Fruit fly (Drosophila melanogaster) whole organism, embryonic: ENCODE data around the gene Eip63E.

Experiments
- CG1603 ChIP-seq: fragments of 200-800 bp; sonication (Bioruptor generic); optimal IDR thresholded peaks from 2 replicates; lab custom pipeline; 2019; ENCODE audit warnings: missing biosample characterization, mild to moderate bottlenecking, missing genetic modification characterization, moderate library complexity
- CG17359 ChIP-seq: fragments of 200-800 bp; sonication (Bioruptor generic); optimal IDR thresholded peaks from 3 replicates; lab custom pipeline; 2018; ENCODE audit warnings: missing biosample characterization, mild to moderate bottlenecking, missing genetic modification characterization, moderate library complexity
- CG33213 ChIP-seq: fragments of 200-800 bp; sonication (Bioruptor generic); optimal IDR thresholded peaks from 3 replicates; lab custom pipeline; 2016; ENCODE audit warnings: missing biosample characterization, missing genetic modification characterization
- CG34422 ChIP-seq: fragments of 200-800 bp; sonication (Bioruptor generic); IDR thresholded peaks from 3 replicates; pipeline ENCODE4 v1.3.6; 2022; ENCODE audit warnings: missing biosample characterization, missing genetic modification characterization
- CG42726 ChIP-seq: fragments of 200-800 bp; sonication (Bioruptor generic); IDR thresholded peaks from 2 replicates; pipeline ENCODE4 v1.3.6; 2022; ENCODE audit warnings: missing biosample characterization, missing genetic modification characterization; ENCODE audit not compliant: partially characterized antibody
- CG4707 ChIP-seq: fragments of 200-800 bp; sonication (Bioruptor generic); optimal IDR thresholded peaks from 2 replicates; lab custom pipeline; 2018; ENCODE audit warnings: missing biosample characterization, mild to moderate bottlenecking, missing genetic modification characterization, moderate library complexity
- CG6254 ChIP-seq: fragments of 200-800 bp; sonication (Bioruptor generic); optimal IDR thresholded peaks from 3 replicates; lab custom pipeline; 2017; ENCODE audit warnings: mild to moderate bottlenecking, missing biosample characterization, missing genetic modification reagents, missing genetic modification characterization
- CG6813 ChIP-seq: fragments of 200-800 bp; sonication (Bioruptor generic); optimal IDR thresholded peaks from 2 replicates; lab custom pipeline; 2017; ENCODE audit warnings: missing biosample characterization, missing genetic modification characterization, mild to moderate bottlenecking, moderate library complexity, missing genetic modification reagents
- CG6854 ChIP-seq: fragments of 200-800 bp; sonication (Bioruptor generic); optimal IDR thresholded peaks from 3 replicates; lab custom pipeline; 2017; ENCODE audit warnings: missing biosample characterization, mild to moderate bottlenecking, missing genetic modification characterization
- CG8290 ChIP-seq, 3 experiments: fragments of 200-800 bp; sonication (Bioruptor generic); optimal IDR thresholded peaks; 2 replicates each; lab custom pipeline; 2016 to 2019; ENCODE audit warnings: missing biosample characterization in 3 of 3, missing genetic modification characterization in 3 of 3, mild to moderate bottlenecking in 2 of 3, moderate library complexity in 1 of 3
- CG9932 ChIP-seq: fragments of 200-800 bp; sonication (Bioruptor generic); IDR thresholded peaks from 2 replicates; pipeline ENCODE4 v1.3.6; 2022; ENCODE audit warnings: missing biosample characterization, missing genetic modification characterization
- CoRest ChIP-seq: fragments of 200-800 bp; sonication (Bioruptor generic); optimal IDR thresholded peaks from 3 replicates; lab custom pipeline; 2018; ENCODE audit warnings: missing biosample characterization, mild to moderate bottlenecking, missing genetic modification characterization, moderate library complexity
- Dref ChIP-seq: fragments of 200-800 bp; sonication (Bioruptor generic); IDR thresholded peaks from 2 replicates; pipeline ENCODE4 v1.3.6; 2022; ENCODE audit warnings: missing biosample characterization, missing genetic modification characterization
- Ets97D ChIP-seq: fragments of 200-800 bp; sonication (Bioruptor generic); optimal IDR thresholded peaks from 3 replicates; lab custom pipeline; 2016; ENCODE audit warnings: missing biosample characterization, missing genetic modification characterization
- Kr ChIP-seq: fragments of 200-800 bp; sonication (Bioruptor generic); optimal IDR thresholded peaks from 2 replicates; lab custom pipeline; 2017; ENCODE audit warnings: missing biosample characterization, mild to moderate bottlenecking, missing genetic modification characterization
- Myb ChIP-seq: fragments of 200-800 bp; sonication (Bioruptor generic); optimal IDR thresholded peaks from 2 replicates; lab custom pipeline; 2016; ENCODE audit warnings: missing biosample characterization, missing genetic modification characterization
- NC2β ChIP-seq: fragments of 200-800 bp; sonication (Bioruptor generic); optimal IDR thresholded peaks from 2 replicates; lab custom pipeline; 2016; ENCODE audit warnings: missing biosample characterization, missing genetic modification characterization
- Pdp1 ChIP-seq, 2 experiments: fragments of 200-800 bp; sonication (Bioruptor generic); optimal IDR thresholded peaks; 3 replicates each; lab custom pipeline; 2016; ENCODE audit warnings: missing biosample characterization in 2 of 2, missing genetic modification characterization in 2 of 2, mild to moderate bottlenecking in 1 of 2, moderate library complexity in 1 of 2
- Rfx ChIP-seq: fragments of 200-800 bp; sonication (Bioruptor generic); IDR thresholded peaks from 2 replicates; pipeline ENCODE4 v1.3.6; 2022; ENCODE audit warnings: missing biosample characterization, missing genetic modification characterization
- Sin3A ChIP-seq: fragments of >200 bp; optimal IDR thresholded peaks from 2 replicates; lab custom pipeline; 2018
- Sry-δ ChIP-seq: fragments of 200-800 bp; sonication (Bioruptor generic); optimal IDR thresholded peaks from 2 replicates; lab custom pipeline; 2016; ENCODE audit warnings: missing biosample characterization, missing genetic modification characterization
- Stat92E ChIP-seq, 3 experiments: fragments of >200 bp in 2 of 3; fragments of 200-800 bp in 1 of 3; sonication (Bioruptor generic) in 1 of 3; optimal IDR thresholded peaks; 2 replicates each; lab custom pipeline; 2017 to 2019; ENCODE audit warnings: missing biosample characterization in 3 of 3, missing genetic modification characterization in 3 of 3, mild to moderate bottlenecking in 1 of 3, moderate library complexity in 1 of 3
- abd-A ChIP-seq: fragments of 200-800 bp; sonication (Bioruptor generic); optimal IDR thresholded peaks from 3 replicates; lab custom pipeline; 2019; ENCODE audit warnings: missing biosample characterization, mild to moderate bottlenecking, missing genetic modification characterization, moderate library complexity
- bsh ChIP-seq, 2 experiments: fragments of 200-800 bp; sonication (Bioruptor generic); optimal IDR thresholded peaks; 2 replicates each; lab custom pipeline; 2017 to 2018; ENCODE audit warnings: mild to moderate bottlenecking in 2 of 2, missing biosample characterization in 2 of 2, missing genetic modification characterization in 2 of 2, moderate library complexity in 1 of 2
- chinmo ChIP-seq: fragments of 200-800 bp; sonication (Bioruptor generic); IDR thresholded peaks from 4 replicates; pipeline ENCODE4 v1.3.6; 2022; ENCODE audit warnings: missing biosample characterization, missing genetic modification characterization; ENCODE audit not compliant: partially characterized antibody
- chm ChIP-seq: fragments of 200-800 bp; sonication (Bioruptor generic); IDR thresholded peaks from 2 replicates; pipeline ENCODE4 v1.3.6; 2022; ENCODE audit warnings: missing biosample characterization, missing genetic modification characterization
- ci ChIP-seq: fragments of 200-800 bp; sonication (Bioruptor generic); IDR thresholded peaks from 3 replicates; pipeline ENCODE4 v1.3.6; 2022; ENCODE audit warnings: missing biosample characterization, missing genetic modification characterization
- ftz-f1 ChIP-seq: fragments of 200-800 bp; sonication (Bioruptor generic); optimal IDR thresholded peaks from 2 replicates; lab custom pipeline; 2016; ENCODE audit warnings: missing biosample characterization, missing genetic modification characterization
- grau ChIP-seq: fragments of 200-800 bp; optimal IDR thresholded peaks from 3 replicates; lab custom pipeline; 2019; ENCODE audit warnings: missing biosample characterization, mild to moderate bottlenecking, missing genetic modification characterization, moderate library complexity
- h ChIP-seq: fragments of >200 bp; optimal IDR thresholded peaks from 2 replicates; lab custom pipeline; 2017
- mirr ChIP-seq: fragments of 200-800 bp; sonication (Bioruptor generic); optimal IDR thresholded peaks from 3 replicates; lab custom pipeline; 2018; ENCODE audit warnings: missing biosample characterization, mild to moderate bottlenecking, missing genetic modification characterization
- nau ChIP-seq: fragments of 200-800 bp; sonication (Bioruptor generic); optimal IDR thresholded peaks from 3 replicates; lab custom pipeline; 2017; ENCODE audit warnings: missing biosample characterization, mild to moderate bottlenecking, missing genetic modification characterization, missing genetic modification reagents
- rib ChIP-seq: fragments of 200-800 bp; sonication (Bioruptor generic); IDR thresholded peaks from 2 replicates; pipeline ENCODE4 v1.3.6; 2022; ENCODE audit warnings: missing biosample characterization, missing genetic modification characterization
- row ChIP-seq: fragments of 200-800 bp; sonication (Bioruptor generic); IDR thresholded peaks from 3 replicates; pipeline ENCODE4 v1.3.6; 2022; ENCODE audit warnings: missing biosample characterization, missing genetic modification characterization
- scrt ChIP-seq: fragments of 200-800 bp; sonication (Bioruptor generic); optimal IDR thresholded peaks from 2 replicates; lab custom pipeline; 2018; ENCODE audit warnings: missing biosample characterization, mild to moderate bottlenecking, missing genetic modification characterization, moderate library complexity
- sens ChIP-seq: fragments of 200-800 bp; sonication (Bioruptor generic); peaks from one replicate; lab custom pipeline; 2016; ENCODE audit warnings: missing biosample characterization, missing genetic modification characterization
- stc ChIP-seq: fragments of 200-800 bp; sonication (Bioruptor generic); IDR thresholded peaks from 2 replicates; pipeline ENCODE4 v1.3.6; 2022; ENCODE audit warnings: missing biosample characterization, missing genetic modification characterization
- stwl ChIP-seq: fragments of 200-800 bp; sonication (Bioruptor generic); optimal IDR thresholded peaks from 3 replicates; lab custom pipeline; 2018; ENCODE audit warnings: missing biosample characterization, mild to moderate bottlenecking, missing genetic modification characterization, moderate library complexity
- trem ChIP-seq: fragments of 200-800 bp; optimal IDR thresholded peaks from 3 replicates; lab custom pipeline; 2019; ENCODE audit warnings: missing biosample characterization, mild to moderate bottlenecking, missing genetic modification characterization, moderate library complexity
- unpg ChIP-seq: fragments of 200-800 bp; sonication (Bioruptor generic); optimal IDR thresholded peaks from 3 replicates; lab custom pipeline; 2018; ENCODE audit warnings: missing biosample characterization, mild to moderate bottlenecking, missing genetic modification characterization, moderate library complexity

Eip63E gene

dm6 chr3L:3515280-3516020 is at the start of gene Eip63E (continued):
- TF ChIP-seq scrt (GFP tag; lab: Kevin White, UChicago) (peak; percentile 7), Sry-δ (GFP tag; lab: Kevin White, UChicago) (peak; percentile 22), sens (GFP tag; lab: Kevin White, UChicago) (peak; percentile 73), Rfx (GFP tag; lab: Robert Waterston, UW) (peak; percentile 29; the same call in 1 of the 2 replicates), row (0 out of 3 replicates have a peak, but pooled peaks have one; percentile 29), CG17359 (tag; lab: Kevin White, UChicago) (peak; percentile 64), chinmo (GFP tag; lab: Robert Waterston, UW) (peak; percentile 90; the same call in 2 of the 4 replicates), ci (peak; percentile 61; the same call in 2 of the 3 replicates), h (lab: Kevin White, UChicago) (no peak), Ets97D (GFP tag; lab: Kevin White, UChicago) (peak; percentile 46), CG42726 (GFP tag; lab: Robert Waterston, UW) (0 out of 2 replicates have a peak, but pooled peaks have one; percentile 31), NC2β (peak; percentile 8), CG1603 (tag; lab: Kevin White, UChicago) (peak; percentile 37), CoRest (tag; lab: Kevin White, UChicago) (peak; percentile 23), Sin3A (peak; percentile 63), Pdp1 (GFP tag; optimal IDR thresholded peaks at IDR 0.05; lab: Kevin White, UChicago) (peak in 1 of 2 experiments; percentile 37), unpg (GFP tag; lab: Kevin White, UChicago) (peak; percentile 14), CG6854 (GFP tag; lab: Kevin White, UChicago) (peak; percentile 23), rib (peak; percentile 61; the same call in 1 of the 2 replicates), stc (peak; percentile 6; the same call in 1 of the 2 replicates), CG33213 (GFP tag; lab: Kevin White, UChicago) (peak; percentile 15), grau (tag; lab: Kevin White, UChicago) (peak; percentile 12), bsh (GFP tag; optimal IDR thresholded peaks at IDR 0.05; lab: Kevin White, UChicago) (peak in 1 of 2 experiments; percentile 39), mirr (GFP tag; lab: Kevin White, UChicago) (no peak), CG6254 (GFP tag; lab: Kevin White, UChicago) (peak; percentile 14), CG9932 (0 out of 2 replicates have a peak, but pooled peaks have one; percentile 9), trem (tag; lab: Kevin White, UChicago) (peak; percentile 43), Stat92E (GFP tag; optimal IDR thresholded peaks at IDR 0.05; lab: Kevin White, UChicago) (peak in 1 of 3 experiments; percentile 3), Dref (GFP tag; lab: Robert Waterston, UW) (no peak), stwl (tag; lab: Kevin White, UChicago) (peak; percentile 79), abd-A (tag; lab: Kevin White, UChicago) (peak; percentile 52), chm (GFP tag; lab: Robert Waterston, UW) (peak; percentile 80), CG4707 (no peak), Myb (GFP tag; lab: Kevin White, UChicago) (peak; percentile 93), Kr (GFP tag; lab: Kevin White, UChicago) (no peak), CG6813 (GFP tag; lab: Kevin White, UChicago) (no peak), ftz-f1 (GFP tag; lab: Kevin White, UChicago) (peak; percentile 95), CG34422 (peak; percentile 81; the same call in 2 of the 3 replicates), CG8290 (GFP tag; optimal IDR thresholded peaks at IDR 0.05; lab: Kevin White, UChicago) (no peak), CG8290 (tag; optimal IDR thresholded peaks at IDR 0.05; lab: Kevin White, UChicago) (peak in 1 of 2 experiments; percentile 13), nau (GFP tag; lab: Kevin White, UChicago) (peak; percentile 58)
